Worm (Caenorhabditis elegans) whole organism, L1 larva: ENCODE measurements around the gene Y105C5B.17.

Experiments used
- C04F5.9 ChIP-seq: sonication (generic microtip); optimal IDR thresholded peaks from 2 replicates; lab custom pipeline; 2016; ENCODE audit warnings: missing genetic modification characterization, missing compliant biosample characterization
- C34B4.2 ChIP-seq: sonication (generic microtip); optimal IDR thresholded peaks from 2 replicates; lab custom pipeline; 2017; ENCODE audit warnings: mild to moderate bottlenecking, missing genetic modification characterization, missing compliant biosample characterization
- F16B12.6 ChIP-seq: fragments of 150-350 bp; optimal IDR thresholded peaks from 2 replicates; lab custom pipeline; 2014; ENCODE audit warnings: missing biosample characterization, missing genetic modification characterization
- ceh-63 ChIP-seq: fragments of 200-800 bp; sonication (Bioruptor generic); optimal IDR thresholded peaks from 2 replicates; lab custom pipeline; 2018; ENCODE audit warnings: mild to moderate bottlenecking, missing genetic modification characterization, missing compliant biosample characterization
- ceh-8 ChIP-seq: fragments of 200-800 bp; sonication (Bioruptor generic); optimal IDR thresholded peaks from 2 replicates; lab custom pipeline; 2018; ENCODE audit warnings: mild to moderate bottlenecking, missing genetic modification characterization, moderate library complexity, missing compliant biosample characterization
- ceh-82 ChIP-seq, 3 experiments: fragments of 150-350 bp in 1 of 3; sonication (generic microtip) in 2 of 3; optimal IDR thresholded peaks; 2 replicates each; lab custom pipeline; 2014 to 2017; ENCODE audit warnings: missing biosample characterization in 3 of 3, missing genetic modification characterization in 3 of 3
- ceh-88 ChIP-seq: fragments of 200-800 bp; sonication (Bioruptor generic); IDR thresholded peaks from 2 replicates; pipeline ENCODE4 v1.3.6; 2022; ENCODE audit warnings: missing genetic modification characterization, missing compliant biosample characterization
- egl-27 ChIP-seq, 2 experiments: fragments of 150-350 bp in 1 of 2; sonication (generic microtip); optimal IDR thresholded peaks; 3 replicates each; lab custom pipeline; 2017 to 2018; ENCODE audit warnings: missing biosample characterization in 2 of 2, missing genetic modification characterization in 2 of 2, missing genetic modification reagents in 2 of 2
- elt-2 ChIP-seq: sonication (generic microtip); optimal IDR thresholded peaks from 2 replicates; lab custom pipeline; 2016; ENCODE audit warnings: missing genetic modification characterization, mild to moderate bottlenecking, inconsistent platforms, missing compliant biosample characterization, missing genetic modification reagents
- elt-3 ChIP-seq, 6 experiments: fragments of 150-350 bp in 1 of 6; sonication (generic microtip); optimal IDR thresholded peaks; 2 replicates each; lab custom pipeline; 2017 to 2018; ENCODE audit warnings: missing biosample characterization in 6 of 6, missing genetic modification characterization in 6 of 6, inconsistent platforms in 1 of 6
- ets-5 ChIP-seq: fragments of 200-800 bp; sonication (Bioruptor generic); IDR thresholded peaks from 2 replicates; pipeline ENCODE4 v1.3.6; 2022; ENCODE audit warnings: missing genetic modification characterization, missing compliant biosample characterization
- fkh-4 ChIP-seq: sonication (generic microtip); optimal IDR thresholded peaks from 2 replicates; lab custom pipeline; 2016; ENCODE audit warnings: missing compliant biosample characterization, missing genetic modification characterization, borderline replicate concordance
- fos-1 ChIP-seq: fragments of 150-350 bp; optimal IDR thresholded peaks from 2 replicates; lab custom pipeline; 2014; ENCODE audit warnings: missing biosample characterization, missing genetic modification characterization
- grh-1 ChIP-seq: fragments of 200-800 bp; sonication (Bioruptor generic); IDR thresholded peaks from 2 replicates; pipeline ENCODE4 v1.3.6; 2022; ENCODE audit warnings: missing genetic modification reagents, missing genetic modification characterization, missing compliant biosample characterization
- hpl-2 ChIP-seq: fragments of 150-350 bp; optimal IDR thresholded peaks from 2 replicates; lab custom pipeline; 2014; ENCODE audit warnings: missing biosample characterization, missing genetic modification reagents, missing genetic modification characterization
- irx-1 ChIP-seq: sonication (generic microtip); optimal IDR thresholded peaks from 2 replicates; lab custom pipeline; 2016; ENCODE audit warnings: missing genetic modification characterization, missing compliant biosample characterization
- lin-14 ChIP-seq: fragments of 200-800 bp; sonication (Bioruptor generic); optimal IDR thresholded peaks from 2 replicates; lab custom pipeline; 2018; ENCODE audit warnings: mild to moderate bottlenecking, missing genetic modification characterization, moderate library complexity, missing compliant biosample characterization
- mab-9 ChIP-seq: fragments of 200-800 bp; sonication (Bioruptor generic); IDR thresholded peaks from 2 replicates; pipeline ENCODE4 v1.3.6; 2022; ENCODE audit warnings: missing genetic modification reagents, missing genetic modification characterization, missing compliant biosample characterization
- mef-2 ChIP-seq: fragments of 150-350 bp; optimal IDR thresholded peaks from 2 replicates; lab custom pipeline; 2014; ENCODE audit warnings: missing biosample characterization, missing genetic modification characterization
- mep-1 ChIP-seq: fragments of 150-350 bp; optimal IDR thresholded peaks from 2 replicates; lab custom pipeline; 2014; ENCODE audit warnings: missing biosample characterization, missing genetic modification characterization
- nhr-11 ChIP-seq: fragments of 150-350 bp; optimal IDR thresholded peaks from 2 replicates; lab custom pipeline; 2014; ENCODE audit warnings: missing biosample characterization, missing genetic modification characterization
- nhr-20 ChIP-seq: sonication (generic microtip); optimal IDR thresholded peaks from 2 replicates; lab custom pipeline; 2016; ENCODE audit warnings: mild to moderate bottlenecking, missing genetic modification characterization, missing compliant biosample characterization
- nhr-237 ChIP-seq: fragments of 150-350 bp; optimal IDR thresholded peaks from 2 replicates; lab custom pipeline; 2014; ENCODE audit warnings: missing biosample characterization, missing genetic modification characterization
- nhr-28 ChIP-seq: fragments of 150-350 bp; optimal IDR thresholded peaks from 2 replicates; lab custom pipeline; 2014; ENCODE audit warnings: missing biosample characterization, missing genetic modification characterization
- nhr-47 ChIP-seq: sonication (generic microtip); optimal IDR thresholded peaks from 2 replicates; lab custom pipeline; 2016; ENCODE audit warnings: mild to moderate bottlenecking, missing genetic modification characterization, moderate library complexity, missing compliant biosample characterization
- nhr-77 ChIP-seq: fragments of 150-350 bp; optimal IDR thresholded peaks from 2 replicates; lab custom pipeline; 2014; ENCODE audit warnings: missing biosample characterization, missing genetic modification characterization
- pag-3 ChIP-seq: sonication (generic microtip); optimal IDR thresholded peaks from 2 replicates; lab custom pipeline; 2017; ENCODE audit warnings: missing genetic modification characterization, mild to moderate bottlenecking, missing compliant biosample characterization, antibody characterized with exemption, borderline replicate concordance; ENCODE audit not compliant: insufficient read depth
- skn-1 ChIP-seq: fragments of 150-350 bp; optimal IDR thresholded peaks from 2 replicates; lab custom pipeline; 2014; ENCODE audit warnings: missing biosample characterization, missing genetic modification characterization
- snu-23 ChIP-seq: sonication (generic microtip); optimal IDR thresholded peaks from 2 replicates; lab custom pipeline; 2016; ENCODE audit warnings: missing genetic modification characterization, missing compliant biosample characterization
- sup-37 ChIP-seq: fragments of 200-800 bp; sonication (Bioruptor generic); optimal IDR thresholded peaks from 2 replicates; lab custom pipeline; 2018; ENCODE audit warnings: mild to moderate bottlenecking, missing genetic modification characterization, missing compliant biosample characterization
- tlp-1 ChIP-seq: fragments of 150-350 bp; optimal IDR thresholded peaks from 2 replicates; lab custom pipeline; 2014; ENCODE audit warnings: missing biosample characterization, missing genetic modification characterization
- unc-30 ChIP-seq: sonication (generic microtip); optimal IDR thresholded peaks from 2 replicates; lab custom pipeline; 2017; ENCODE audit warnings: missing biosample characterization, missing genetic modification characterization
- unc-98 ChIP-seq: fragments of 200-800 bp; sonication (Bioruptor generic); IDR thresholded peaks from 2 replicates; pipeline ENCODE4 v1.3.6; 2022; ENCODE audit warnings: missing genetic modification characterization, missing compliant biosample characterization
- xbp-1 ChIP-seq: sonication (generic microtip); optimal IDR thresholded peaks from 2 replicates; lab custom pipeline; 2016; ENCODE audit warnings: missing genetic modification characterization, missing compliant biosample characterization
- zip-4 ChIP-seq: fragments of 200-800 bp; sonication (Bioruptor generic); optimal IDR thresholded peaks from 2 replicates; lab custom pipeline; 2018; ENCODE audit warnings: mild to moderate bottlenecking, missing genetic modification characterization, moderate library complexity, missing compliant biosample characterization

Y105C5B.17 gene

ce11 chrIV:15941403-15941802, 21.5 kb upstream of the Y105C5B.17 start, which contains the start of gene Y105C5B.11:
TSS of gene Y105C5B.11 (minus strand) at chrIV:15941503.
- TF ChIP-seq nhr-11 (no peak), mef-2 (no peak), ets-5 (GFP tag; lab: Robert Waterston, UW) (no peak), xbp-1 (no peak), F16B12.6 (tag; lab: Kevin White, UChicago) (no peak), pag-3 (tag; lab: Kevin White, UChicago) (no peak), nhr-28 (tag; lab: Kevin White, UChicago) (no peak), unc-30 (tag; lab: Kevin White, UChicago) (no peak), ceh-63 (GFP tag; lab: Kevin White, UChicago) (no peak), C34B4.2 (tag; lab: Kevin White, UChicago) (no peak), nhr-20 (tag; lab: Kevin White, UChicago) (no peak), snu-23 (GFP tag; lab: Kevin White, UChicago) (no peak)

- no peak for TF ChIP-seq mab-9 (GFP tag; lab: Robert Waterston, UW)
- no peak for TF ChIP-seq lin-14 (GFP tag; lab: Kevin White, UChicago)
- TF ChIP-seq, all 84 proteins: peak for 0
These were observed 16.4 kb upstream of the Y105C5B.17 start, which contains the start of gene skr-10 for ce11 chrIV:15946507-15946906. TSS of gene skr-10 (plus strand) at chrIV:15946807.

ce11 chrIV:15949995-15950394, 12.9 kb upstream of the Y105C5B.17 start:
- TF ChIP-seq C04F5.9 (tag; lab: Kevin White, UChicago) (no peak), irx-1 (tag; lab: Kevin White, UChicago) (no peak), nhr-77 (tag; lab: Kevin White, UChicago) (no peak), egl-27 (tag; optimal IDR thresholded peaks at IDR 0.05; lab: Kevin White, UChicago) (no peak), mep-1 (tag; lab: Kevin White, UChicago) (no peak), ceh-88 (no peak), F16B12.6 (tag; lab: Kevin White, UChicago) (no peak), nhr-237 (tag; lab: Kevin White, UChicago) (no peak), ceh-8 (GFP tag; lab: Kevin White, UChicago) (no peak), skn-1 (tag; lab: Kevin White, UChicago) (no peak), elt-2 (no peak), nhr-47 (tag; lab: Kevin White, UChicago) (no peak), unc-98 (GFP tag; lab: Robert Waterston, UW) (no peak), zip-4 (GFP tag; lab: Kevin White, UChicago) (no peak), tlp-1 (tag; lab: Kevin White, UChicago) (no peak), ceh-63 (GFP tag; lab: Kevin White, UChicago) (no peak)
- TF ChIP-seq, all 84 proteins: peak for 0

- TF ChIP-seq fos-1 (tag; lab: Kevin White, UChicago) (no peak), fkh-4 (no peak), ceh-82 (tag; optimal IDR thresholded peaks at IDR 0.05; lab: Kevin White, UChicago) (no peak)
These were observed 11.9 kb upstream of the Y105C5B.17 start, which contains the start of gene ifas-3 for ce11 chrIV:15950838-15951581. TSS of gene ifas-3 (minus strand) at chrIV:15950888.

ce11 chrIV:15951640-15952039, 11.3 kb upstream of the Y105C5B.17 start, which contains the start of gene Y105C5B.15:
TSS of gene Y105C5B.15 (plus strand) at chrIV:15951936.
- TF ChIP-seq grh-1 (GFP tag; lab: Robert Waterston, UW) (no peak), elt-2 (peak; percentile 10), hpl-2 (GFP tag; lab: Kevin White, UChicago) (no peak), sup-37 (GFP tag; lab: Kevin White, UChicago) (no peak), mep-1 (tag; lab: Kevin White, UChicago) (no peak), elt-3 (tag; optimal IDR thresholded peaks at IDR 0.05; lab: Kevin White, UChicago) (no peak)
